Fruit fly (Drosophila melanogaster) whole organism, embryonic: ENCODE results near the gene CG42758.

Experiments used
- Abd-B ChIP-seq: fragments of 200-800 bp; sonication (Bioruptor generic); optimal IDR thresholded peaks from 2 replicates; lab custom pipeline; 2018; ENCODE audit warnings: missing biosample characterization, mild to moderate bottlenecking, missing genetic modification characterization, moderate library complexity
- Aef1 ChIP-seq: fragments of 200-800 bp; sonication (Bioruptor generic); IDR thresholded peaks from 3 replicates; pipeline ENCODE4 v1.3.6; 2022; ENCODE audit warnings: missing biosample characterization, missing genetic modification characterization
- Bdp1 ChIP-seq: fragments of 200-800 bp; sonication (Bioruptor generic); optimal IDR thresholded peaks from 3 replicates; lab custom pipeline; 2016; ENCODE audit warnings: missing biosample characterization, missing genetic modification characterization
- CG12219 ChIP-seq: fragments of 200-800 bp; sonication (Bioruptor generic); optimal IDR thresholded peaks from 3 replicates; lab custom pipeline; 2018; ENCODE audit warnings: missing biosample characterization, mild to moderate bottlenecking, missing genetic modification characterization
- CG12236 ChIP-seq: fragments of 200-800 bp; sonication (Bioruptor generic); optimal IDR thresholded peaks from 2 replicates; lab custom pipeline; 2016; ENCODE audit warnings: missing biosample characterization, missing genetic modification characterization
- CG12942 ChIP-seq: fragments of 200-800 bp; sonication (Bioruptor generic); optimal IDR thresholded peaks from 3 replicates; lab custom pipeline; 2016; ENCODE audit warnings: missing biosample characterization, missing genetic modification characterization
- CG17612 ChIP-seq: fragments of 200-800 bp; sonication (Bioruptor generic); IDR thresholded peaks from 2 replicates; pipeline ENCODE4 v1.3.6; 2022; ENCODE audit warnings: missing biosample characterization, missing genetic modification characterization
- CG17912 ChIP-seq: fragments of 200-800 bp; sonication (Bioruptor generic); optimal IDR thresholded peaks from 2 replicates; lab custom pipeline; 2018; ENCODE audit warnings: missing biosample characterization, mild to moderate bottlenecking, missing genetic modification characterization
- CG2116 ChIP-seq: fragments of 200-800 bp; sonication (Bioruptor generic); optimal IDR thresholded peaks from 3 replicates; lab custom pipeline; 2018; ENCODE audit warnings: missing biosample characterization, mild to moderate bottlenecking, missing genetic modification characterization
- CG3281 ChIP-seq: fragments of 200-800 bp; sonication (Bioruptor generic); optimal IDR thresholded peaks from 3 replicates; lab custom pipeline; 2017; ENCODE audit warnings: missing biosample characterization, mild to moderate bottlenecking, missing genetic modification characterization
- CG4617 ChIP-seq: fragments of 200-800 bp; sonication (Bioruptor generic); optimal IDR thresholded peaks from 3 replicates; lab custom pipeline; 2016; ENCODE audit warnings: missing biosample characterization, missing genetic modification characterization, borderline replicate concordance
- CG5180 ChIP-seq: fragments of 200-800 bp; sonication (Bioruptor generic); optimal IDR thresholded peaks from 3 replicates; lab custom pipeline; 2017; ENCODE audit warnings: missing biosample characterization, missing genetic modification characterization, mild to moderate bottlenecking, moderate library complexity, missing genetic modification reagents
- CG7839 ChIP-seq: fragments of 200-800 bp; sonication (Bioruptor generic); optimal IDR thresholded peaks from 3 replicates; lab custom pipeline; 2018; ENCODE audit warnings: missing biosample characterization, mild to moderate bottlenecking, missing genetic modification characterization, moderate library complexity
- CG9437 ChIP-seq: fragments of 200-800 bp; sonication (Bioruptor generic); optimal IDR thresholded peaks from 2 replicates; lab custom pipeline; 2018; ENCODE audit warnings: missing biosample characterization, mild to moderate bottlenecking, missing genetic modification characterization
- CG9932 ChIP-seq: fragments of 200-800 bp; sonication (Bioruptor generic); IDR thresholded peaks from 2 replicates; pipeline ENCODE4 v1.3.6; 2022; ENCODE audit warnings: missing biosample characterization, missing genetic modification characterization
- D19B ChIP-seq: fragments of 200-800 bp; sonication (Bioruptor generic); optimal IDR thresholded peaks from 2 replicates; lab custom pipeline; 2017; ENCODE audit warnings: missing biosample characterization, mild to moderate bottlenecking, missing genetic modification characterization
- E2f2 ChIP-seq: fragments of 200-800 bp; sonication (Bioruptor generic); IDR thresholded peaks from 2 replicates; pipeline ENCODE4 v1.3.6; 2022; ENCODE audit warnings: missing biosample characterization, missing genetic modification characterization
- Ets65A ChIP-seq: fragments of 200-800 bp; sonication (Bioruptor generic); peaks from one replicate; lab custom pipeline; 2016; ENCODE audit warnings: missing biosample characterization, missing genetic modification characterization
- Fer3 ChIP-seq: fragments of 200-800 bp; sonication (Bioruptor generic); optimal IDR thresholded peaks from 2 replicates; lab custom pipeline; 2018; ENCODE audit warnings: missing biosample characterization, mild to moderate bottlenecking, missing genetic modification characterization, moderate library complexity
- HmgZ ChIP-seq: fragments of 200-800 bp; sonication (Bioruptor generic); optimal IDR thresholded peaks from 2 replicates; lab custom pipeline; 2018; ENCODE audit warnings: missing biosample characterization, mild to moderate bottlenecking, missing genetic modification characterization
- Med ChIP-seq: fragments of 200-800 bp; sonication (Bioruptor generic); peaks from one replicate; lab custom pipeline; 2016; ENCODE audit warnings: missing biosample characterization, missing genetic modification characterization, mild to moderate bottlenecking, inconsistent platforms, moderate library complexity
- NC2β ChIP-seq: fragments of 200-800 bp; sonication (Bioruptor generic); optimal IDR thresholded peaks from 2 replicates; lab custom pipeline; 2016; ENCODE audit warnings: missing biosample characterization, missing genetic modification characterization
- Poxn ChIP-seq: fragments of 200-800 bp; sonication (Bioruptor generic); IDR thresholded peaks from 2 replicates; pipeline ENCODE4 v1.3.6; 2022; ENCODE audit warnings: missing biosample characterization, missing genetic modification characterization
- Rfx ChIP-seq: fragments of 200-800 bp; sonication (Bioruptor generic); IDR thresholded peaks from 2 replicates; pipeline ENCODE4 v1.3.6; 2022; ENCODE audit warnings: missing biosample characterization, missing genetic modification characterization
- Rx ChIP-seq: fragments of 200-800 bp; sonication (Bioruptor generic); IDR thresholded peaks from 2 replicates; pipeline ENCODE4 v1.3.6; 2022; ENCODE audit warnings: missing biosample characterization, missing genetic modification characterization
- Taf1 ChIP-seq: fragments of 200-800 bp; sonication (Bioruptor generic); IDR thresholded peaks from 2 replicates; pipeline ENCODE4 v1.3.6; 2022; ENCODE audit warnings: missing biosample characterization, missing genetic modification characterization
- Xrp1 ChIP-seq: fragments of 200-800 bp; sonication (Bioruptor generic); IDR thresholded peaks from 2 replicates; pipeline ENCODE4 v1.3.6; 2022; ENCODE audit warnings: missing biosample characterization, missing genetic modification characterization
- abd-A ChIP-seq: fragments of 200-800 bp; sonication (Bioruptor generic); optimal IDR thresholded peaks from 3 replicates; lab custom pipeline; 2019; ENCODE audit warnings: missing biosample characterization, mild to moderate bottlenecking, missing genetic modification characterization, moderate library complexity
- ac ChIP-seq: fragments of 200-800 bp; sonication (Bioruptor generic); optimal IDR thresholded peaks from 3 replicates; lab custom pipeline; 2017; ENCODE audit warnings: missing biosample characterization, mild to moderate bottlenecking, missing genetic modification characterization
- bowl ChIP-seq: fragments of 200-800 bp; sonication (Bioruptor generic); IDR thresholded peaks from 2 replicates; pipeline ENCODE4 v1.3.6; 2022; ENCODE audit warnings: missing biosample characterization, missing genetic modification characterization
- dmrt11E ChIP-seq: fragments of 200-800 bp; sonication (Bioruptor generic); optimal IDR thresholded peaks from 3 replicates; lab custom pipeline; 2018; ENCODE audit warnings: missing biosample characterization, mild to moderate bottlenecking, missing genetic modification characterization, moderate library complexity
- dmrt99B ChIP-seq: fragments of 200-800 bp; sonication (Bioruptor generic); optimal IDR thresholded peaks from 2 replicates; lab custom pipeline; 2018; ENCODE audit warnings: missing biosample characterization, mild to moderate bottlenecking, missing genetic modification characterization, moderate library complexity
- ems ChIP-seq: fragments of 200-800 bp; sonication (Bioruptor generic); optimal IDR thresholded peaks from 3 replicates; lab custom pipeline; 2016; ENCODE audit warnings: missing biosample characterization, missing genetic modification characterization
- fd64A ChIP-seq: fragments of 200-800 bp; sonication (Bioruptor generic); optimal IDR thresholded peaks from 3 replicates; lab custom pipeline; 2018; ENCODE audit warnings: missing biosample characterization, mild to moderate bottlenecking, missing genetic modification characterization
- gsb-n ChIP-seq: fragments of 200-800 bp; sonication (Bioruptor generic); optimal IDR thresholded peaks from 3 replicates; lab custom pipeline; 2018; ENCODE audit warnings: missing biosample characterization, mild to moderate bottlenecking, missing genetic modification characterization
- lilli ChIP-seq: fragments of 200-800 bp; sonication (Bioruptor generic); optimal IDR thresholded peaks from 3 replicates; lab custom pipeline; 2016; ENCODE audit warnings: missing biosample characterization, missing genetic modification characterization
- lov ChIP-seq, 2 experiments: fragments of 200-800 bp in 1 of 2; fragments of >200 bp in 1 of 2; sonication (Bioruptor generic) in 1 of 2; IDR thresholded peaks in 1 of 2; optimal IDR thresholded peaks in 1 of 2; 2 replicates in 1 of 2; 3 replicates in 1 of 2; pipeline versions ENCODE4 v1.3.6 to Lab custom; 2017 to 2022; ENCODE audit warnings: missing biosample characterization in 1 of 2, missing genetic modification characterization in 1 of 2
- nerfin-1 ChIP-seq: fragments of 200-800 bp; sonication (Bioruptor generic); optimal IDR thresholded peaks from 3 replicates; lab custom pipeline; 2019; ENCODE audit warnings: missing biosample characterization, mild to moderate bottlenecking, missing genetic modification characterization, moderate library complexity
- nom ChIP-seq: fragments of 200-800 bp; sonication (Bioruptor generic); optimal IDR thresholded peaks from 2 replicates; lab custom pipeline; 2017; ENCODE audit warnings: missing biosample characterization, missing genetic modification characterization, mild to moderate bottlenecking, moderate library complexity, missing genetic modification reagents
- pnt ChIP-seq: fragments of 200-800 bp; sonication (Bioruptor generic); optimal IDR thresholded peaks from 3 replicates; lab custom pipeline; 2016; ENCODE audit warnings: missing biosample characterization, missing genetic modification characterization
- sc ChIP-seq, 3 experiments: fragments of >200 bp in 2 of 3; fragments of 200-800 bp in 1 of 3; sonication (Bioruptor generic) in 1 of 3; optimal IDR thresholded peaks; 2 replicates in 2 of 3; 3 replicates in 1 of 3; lab custom pipeline; 2017; ENCODE audit warnings: mild to moderate bottlenecking in 1 of 3, missing biosample characterization in 1 of 3, missing genetic modification characterization in 1 of 3, missing genetic modification reagents in 1 of 3
- scrt ChIP-seq: fragments of 200-800 bp; sonication (Bioruptor generic); optimal IDR thresholded peaks from 2 replicates; lab custom pipeline; 2018; ENCODE audit warnings: missing biosample characterization, mild to moderate bottlenecking, missing genetic modification characterization, moderate library complexity
- slp2 ChIP-seq: fragments of 200-800 bp; sonication (Bioruptor generic); optimal IDR thresholded peaks from 2 replicates; lab custom pipeline; 2016; ENCODE audit warnings: missing biosample characterization, missing genetic modification characterization
- vfl ChIP-seq: fragments of 200-800 bp; sonication (Bioruptor generic); optimal IDR thresholded peaks from 2 replicates; lab custom pipeline; 2016; ENCODE audit warnings: missing biosample characterization, missing genetic modification characterization
- vvl ChIP-seq: fragments of 200-800 bp; sonication (Bioruptor generic); IDR thresholded peaks from 2 replicates; pipeline ENCODE4 v1.3.6; 2022; ENCODE audit warnings: missing biosample characterization, missing genetic modification characterization
- wek ChIP-seq: fragments of 200-800 bp; sonication (Bioruptor generic); optimal IDR thresholded peaks from 3 replicates; lab custom pipeline; 2018; ENCODE audit warnings: missing biosample characterization, mild to moderate bottlenecking, missing genetic modification characterization, moderate library complexity
- zfh1 ChIP-seq: fragments of 200-800 bp; sonication (Bioruptor generic); IDR thresholded peaks from 3 replicates; pipeline ENCODE4 v1.3.6; 2022; ENCODE audit warnings: missing biosample characterization, missing genetic modification characterization

Gene CG42758

DNA sequence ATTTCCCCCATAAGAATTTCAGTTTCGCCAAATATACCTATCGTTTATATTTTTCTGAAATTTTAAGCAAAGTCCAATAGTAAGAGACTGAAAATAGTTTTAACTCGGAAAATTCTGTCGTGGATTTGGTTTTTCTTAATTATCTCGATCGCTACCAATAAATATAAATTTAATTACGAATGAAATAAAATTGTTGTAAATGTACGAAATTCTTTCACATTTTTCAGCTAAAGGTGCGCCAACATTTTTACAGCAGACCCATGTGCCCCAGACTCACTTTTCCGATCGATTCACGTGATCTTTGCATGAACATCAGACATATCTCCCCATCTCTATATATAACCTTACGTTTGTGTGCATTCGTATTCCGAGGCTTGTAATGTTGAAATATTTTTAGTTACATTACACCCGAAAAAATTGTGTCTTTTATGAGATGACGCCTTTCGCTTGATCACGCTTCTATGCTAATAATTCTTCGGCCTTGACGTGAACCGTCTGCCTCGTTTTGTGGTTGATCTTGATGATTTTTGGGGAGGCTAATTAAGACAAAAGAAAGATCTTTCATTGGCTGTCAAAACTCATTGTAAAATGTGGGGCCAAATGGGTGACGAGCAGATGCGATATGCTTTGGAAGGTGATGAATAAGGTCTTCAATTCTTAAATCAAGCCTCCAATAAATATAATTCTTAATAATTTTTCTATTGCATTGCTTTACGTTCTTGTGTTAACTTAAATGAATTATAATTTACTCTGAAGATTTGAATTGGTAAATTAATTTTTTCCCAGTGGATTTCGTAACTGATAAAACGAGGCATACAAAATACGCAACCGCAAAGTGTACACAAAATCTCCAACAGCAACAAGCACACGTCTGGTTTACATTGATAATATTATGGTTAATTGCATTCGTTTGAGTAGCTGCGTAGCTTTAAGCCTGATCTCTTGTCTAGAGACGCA, 22.0 kb upstream of the CG42758 start (continued):
- TF ChIP-seq Aef1 (GFP tag; lab: Robert Waterston, UW) (peak; percentile 28; the same call in 2 of the 3 replicates), ems (GFP tag; lab: Kevin White, UChicago) (peak; percentile 59), Abd-B (GFP tag; lab: Kevin White, UChicago) (peak; percentile 49), scrt (GFP tag; lab: Kevin White, UChicago) (no peak), Taf1 (GFP tag; lab: Robert Waterston, UW) (no peak), nerfin-1 (tag; lab: Kevin White, UChicago) (peak; percentile 20), wek (GFP tag; lab: Kevin White, UChicago) (peak; percentile 28), Xrp1 (peak; percentile 34; the same call in 1 of the 2 replicates), vvl (GFP tag; lab: Robert Waterston, UW) (peak; percentile 19), fd64A (GFP tag; lab: Kevin White, UChicago) (no peak), nom (GFP tag; lab: Kevin White, UChicago) (no peak), Rx (GFP tag; lab: Robert Waterston, UW) (no peak), NC2β (GFP tag; lab: Kevin White, UChicago) (peak; percentile 44), gsb-n (peak; percentile 9), slp2 (GFP tag; lab: Kevin White, UChicago) (no peak), CG2116 (GFP tag; lab: Kevin White, UChicago) (peak; percentile 29), HmgZ (tag; lab: Kevin White, UChicago) (no peak), zfh1 (peak; percentile 39; the same call in 1 of the 3 replicates), Med (GFP tag; lab: Kevin White, UChicago) (peak; percentile 58), CG12942 (GFP tag; lab: Kevin White, UChicago) (no peak), CG9932 (GFP tag; lab: Robert Waterston, UW) (no peak), CG5180 (GFP tag; lab: Kevin White, UChicago) (peak; percentile 65), Poxn (no peak), pnt (no peak), CG12219 (no peak), D19B (no peak), vfl (GFP tag; lab: Kevin White, UChicago) (no peak), ac (GFP tag; lab: Kevin White, UChicago) (no peak), CG9437 (GFP tag; lab: Kevin White, UChicago) (peak; percentile 87), CG17912 (GFP tag; lab: Kevin White, UChicago) (no peak), lilli (GFP tag; lab: Kevin White, UChicago) (peak; percentile 31), sc (optimal IDR thresholded peaks at IDR 0.05; lab: Kevin White, UChicago) (no peak), sc (GFP tag; optimal IDR thresholded peaks at IDR 0.05; lab: Kevin White, UChicago) (peak; percentile 39), E2f2 (peak; percentile 19; the same call in 1 of the 2 replicates), abd-A (tag; lab: Kevin White, UChicago) (peak; percentile 19), CG7839 (tag; lab: Kevin White, UChicago) (peak; percentile 73), CG12236 (GFP tag; lab: Kevin White, UChicago) (no peak), Bdp1 (GFP tag; lab: Kevin White, UChicago) (no peak), Ets65A (peak; percentile 91), Rfx (GFP tag; lab: Robert Waterston, UW) (peak; percentile 34; the same call in 1 of the 2 replicates), dmrt11E (tag; lab: Kevin White, UChicago) (peak; percentile 35), CG4617 (no peak), Fer3 (tag; lab: Kevin White, UChicago) (peak; percentile 15), CG3281 (GFP tag; lab: Kevin White, UChicago) (peak; percentile 20), bowl (GFP tag; lab: Robert Waterston, UW) (no peak), dmrt99B (tag; lab: Kevin White, UChicago) (peak; percentile 80), lov (optimal IDR thresholded peaks at IDR 0.05; lab: Kevin White, UChicago) (no peak), lov (GFP tag; IDR thresholded peaks at IDR 0.05; lab: Robert Waterston, UW) (no peak), CG17612 (GFP tag; lab: Robert Waterston, UW) (no peak)
